Fruit fly (Drosophila melanogaster) whole organism, prepupa: ENCODE results near the gene CG11696.
"Not testable (repeated sequence)": the region's sequence is repeated elsewhere in the genome, so short reads cannot be mapped to it uniquely, and the experiment has no call there.

Source experiments
- Blimp-1 ChIP-seq: fragments of 200-800 bp; sonication (Bioruptor generic); optimal IDR thresholded peaks from 3 replicates; lab custom pipeline; 2017; ENCODE audit warnings: missing biosample characterization, missing genetic modification characterization, mild to moderate bottlenecking, moderate library complexity, missing genetic modification reagents
- CG11902 ChIP-seq: fragments of 200-800 bp; sonication (Bioruptor generic); optimal IDR thresholded peaks from 3 replicates; lab custom pipeline; 2016; ENCODE audit warnings: missing biosample characterization, missing genetic modification characterization
- CG6276 ChIP-seq: fragments of 200-800 bp; sonication (Bioruptor generic); optimal IDR thresholded peaks from 2 replicates; lab custom pipeline; 2017; ENCODE audit warnings: missing biosample characterization, mild to moderate bottlenecking, missing genetic modification characterization
- CG6854 ChIP-seq: fragments of 200-800 bp; sonication (Bioruptor generic); optimal IDR thresholded peaks from 2 replicates; lab custom pipeline; 2017; ENCODE audit warnings: missing biosample characterization, mild to moderate bottlenecking, missing genetic modification characterization
- CG8319 ChIP-seq: fragments of 200-800 bp; sonication (Bioruptor generic); optimal IDR thresholded peaks from 3 replicates; lab custom pipeline; 2016; ENCODE audit warnings: missing biosample characterization, missing genetic modification characterization
- Eip78C ChIP-seq: fragments of 200-800 bp; sonication (Bioruptor generic); peaks from one replicate; lab custom pipeline; 2016; ENCODE audit warnings: missing biosample characterization, missing genetic modification characterization
- Ets96B ChIP-seq: fragments of 200-800 bp; optimal IDR thresholded peaks from 2 replicates; lab custom pipeline; 2019; ENCODE audit warnings: missing biosample characterization, mild to moderate bottlenecking, missing genetic modification characterization, moderate library complexity
- Lpt ChIP-seq: fragments of 200-800 bp; sonication (Bioruptor generic); optimal IDR thresholded peaks from 3 replicates; lab custom pipeline; 2016; ENCODE audit warnings: missing biosample characterization, missing genetic modification characterization
- OdsH ChIP-seq: fragments of 200-800 bp; sonication (Bioruptor generic); optimal IDR thresholded peaks from 3 replicates; lab custom pipeline; 2016; ENCODE audit warnings: missing biosample characterization, missing genetic modification characterization
- Sox14 ChIP-seq: fragments of 200-800 bp; sonication (Bioruptor generic); optimal IDR thresholded peaks from 3 replicates; lab custom pipeline; 2016; ENCODE audit warnings: missing biosample characterization, missing genetic modification characterization
- salr ChIP-seq, 2 experiments: fragments of 200-800 bp; sonication (Bioruptor generic); optimal IDR thresholded peaks; 3 replicates each; lab custom pipeline; 2016 to 2018; ENCODE audit warnings: missing biosample characterization in 2 of 2, missing genetic modification characterization in 2 of 2, mild to moderate bottlenecking in 1 of 2
- spab ChIP-seq: fragments of 200-800 bp; sonication (Bioruptor generic); optimal IDR thresholded peaks from 2 replicates; lab custom pipeline; 2017; ENCODE audit warnings: missing biosample characterization, mild to moderate bottlenecking, missing genetic modification characterization, missing genetic modification reagents
- ss ChIP-seq, 2 experiments: fragments of 200-800 bp; sonication (Bioruptor generic); optimal IDR thresholded peaks; 2 replicates in 1 of 2; 3 replicates in 1 of 2; lab custom pipeline; 2017 to 2018; ENCODE audit warnings: mild to moderate bottlenecking in 2 of 2, missing biosample characterization in 2 of 2, missing genetic modification characterization in 2 of 2, moderate library complexity in 1 of 2

DNA sequence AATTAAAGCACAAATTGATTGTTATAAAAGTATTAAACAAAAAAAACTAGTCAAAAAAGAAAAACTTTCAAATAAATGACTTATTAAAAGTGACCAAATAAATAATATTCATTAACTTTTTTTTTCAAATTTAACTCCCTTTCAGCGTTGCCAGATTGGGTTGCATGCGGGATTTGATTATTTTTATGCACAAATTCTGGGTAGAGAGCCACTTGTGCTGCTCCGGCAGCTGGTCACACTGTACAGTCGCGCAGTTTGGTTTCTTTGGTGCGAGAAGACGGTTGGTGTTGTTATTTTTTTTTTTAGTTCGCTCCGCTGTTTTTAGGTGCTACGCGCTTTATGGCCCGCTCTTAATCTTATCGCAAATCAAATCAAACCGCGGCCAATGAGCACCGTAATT, 26.1 kb downstream of the CG11696 start, which contains the start of gene rho-4:
- TF ChIP-seq OdsH (GFP tag; lab: Kevin White, UChicago); Sox14 (GFP tag; lab: Kevin White, UChicago); CG8319 (GFP tag; lab: Kevin White, UChicago); ss (GFP tag; optimal IDR thresholded peaks at IDR 0.05; lab: Kevin White, UChicago); Eip78C (GFP tag; lab: Kevin White, UChicago); CG6276 (GFP tag; lab: Kevin White, UChicago); Blimp-1 (GFP tag; lab: Kevin White, UChicago); Ets96B (tag; lab: Kevin White, UChicago); salr (GFP tag; optimal IDR thresholded peaks at IDR 0.05; lab: Kevin White, UChicago); CG11902 (GFP tag; lab: Kevin White, UChicago); spab (GFP tag; lab: Kevin White, UChicago); Lpt (GFP tag; lab: Kevin White, UChicago); CG6854 (GFP tag; lab: Kevin White, UChicago): not testable (repeated sequence)
